Worm (Caenorhabditis elegans) whole organism, L3 larva: ENCODE results near the gene F13E9.19.

Source experiments
- R02D3.7 ChIP-seq: fragments of 150-350 bp; optimal IDR thresholded peaks from 2 replicates; lab custom pipeline; 2014; ENCODE audit warnings: missing biosample characterization, missing genetic modification characterization
- ZK546.5 ChIP-seq: sonication (generic microtip); optimal IDR thresholded peaks from 2 replicates; lab custom pipeline; 2017; ENCODE audit warnings: missing biosample characterization, missing genetic modification characterization
- ceh-28 ChIP-seq: fragments of 150-350 bp; optimal IDR thresholded peaks from 2 replicates; lab custom pipeline; 2014; ENCODE audit warnings: missing biosample characterization, missing genetic modification reagents, missing genetic modification characterization
- ceh-9 ChIP-seq: sonication (generic microtip); optimal IDR thresholded peaks from 2 replicates; lab custom pipeline; 2018; ENCODE audit warnings: missing biosample characterization, missing genetic modification characterization
- egl-27 ChIP-seq: sonication (generic microtip); optimal IDR thresholded peaks from 4 replicates; lab custom pipeline; 2017; ENCODE audit warnings: missing biosample characterization, missing genetic modification reagents, missing genetic modification characterization
- mdl-1 ChIP-seq: fragments of 150-350 bp; optimal IDR thresholded peaks from 2 replicates; lab custom pipeline; 2014; ENCODE audit warnings: missing biosample characterization, missing genetic modification characterization
- nhr-11 ChIP-seq: fragments of 150-350 bp; optimal IDR thresholded peaks from 2 replicates; lab custom pipeline; 2014; ENCODE audit warnings: missing biosample characterization, missing genetic modification characterization
- nhr-237 ChIP-seq: fragments of 150-350 bp; optimal IDR thresholded peaks from 2 replicates; lab custom pipeline; 2014; ENCODE audit warnings: missing biosample characterization, missing genetic modification characterization
- pha-4 ChIP-seq: fragments of 150-350 bp; optimal IDR thresholded peaks from 2 replicates; lab custom pipeline; 2014; ENCODE audit warnings: missing biosample characterization, missing genetic modification reagents, missing genetic modification characterization
- tbx-2 ChIP-seq: sonication (generic microtip); optimal IDR thresholded peaks from 2 replicates; lab custom pipeline; 2016; ENCODE audit warnings: mild to moderate bottlenecking, missing genetic modification characterization, missing compliant biosample characterization
- unc-39 ChIP-seq: sonication (generic microtip); optimal IDR thresholded peaks from 4 replicates; lab custom pipeline; 2017; ENCODE audit warnings: missing biosample characterization, missing genetic modification characterization
- unc-62 ChIP-seq: fragments of 150-350 bp; sonication (generic microtip); optimal IDR thresholded peaks from 4 replicates; lab custom pipeline; 2014; ENCODE audit warnings: missing biosample characterization, missing genetic modification reagents, missing genetic modification characterization
- ztf-11 ChIP-seq: fragments of 150-350 bp; optimal IDR thresholded peaks from 2 replicates; lab custom pipeline; 2014; ENCODE audit warnings: missing biosample characterization, missing genetic modification characterization

DNA sequence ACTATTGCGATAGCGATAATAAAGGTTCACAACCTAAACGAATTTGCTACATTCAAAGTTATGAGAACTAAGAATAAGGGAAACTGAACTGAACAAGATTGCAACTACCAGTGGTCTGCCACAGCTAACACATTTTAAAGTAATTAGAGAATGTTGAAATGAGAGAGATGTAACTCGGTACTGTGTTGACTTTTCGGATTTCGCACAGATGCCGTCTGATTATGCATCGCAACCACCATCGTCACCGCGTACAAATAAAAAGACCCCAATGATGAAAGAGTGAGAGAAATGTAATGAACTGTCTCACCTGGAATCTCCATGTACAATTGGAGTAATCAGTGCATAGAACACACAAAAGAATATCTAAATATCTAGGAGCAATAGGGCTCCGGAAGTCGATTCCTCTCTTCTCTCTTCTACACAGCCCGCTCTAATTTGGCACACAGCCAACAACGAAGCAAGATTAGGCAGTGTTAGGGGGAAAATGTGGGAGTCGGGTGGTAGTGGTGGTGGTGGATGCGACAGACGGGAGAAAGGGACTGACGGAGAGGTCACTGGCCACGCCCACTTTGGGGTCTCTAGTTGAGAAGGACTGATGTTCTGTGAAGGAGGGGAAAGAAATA, 30.5 kb upstream of the F13E9.19 start, which contains the start of gene F13E9.11:
- TF ChIP-seq R02D3.7 (tag; lab: Kevin White, UChicago) (no peak), mdl-1 (tag; lab: Kevin White, UChicago) (no peak), pha-4 (tag; lab: Kevin White, UChicago) (no peak), nhr-11 (tag; lab: Kevin White, UChicago) (no peak), egl-27 (tag; lab: Kevin White, UChicago) (no peak), ZK546.5 (tag; lab: Kevin White, UChicago) (no peak), ztf-11 (tag; lab: Kevin White, UChicago) (no peak), tbx-2 (no peak), ceh-9 (tag; lab: Kevin White, UChicago) (no peak), unc-62 (GFP tag; lab: Kevin White, UChicago) (no peak), unc-39 (tag; lab: Kevin White, UChicago) (no peak), nhr-237 (tag; lab: Kevin White, UChicago) (no peak), ceh-28 (no peak)
